Worm (Caenorhabditis elegans) whole organism, L1 larva: ENCODE results near the gene flp-32.

Source experiments
- C34B4.2 ChIP-seq: sonication (generic microtip); optimal IDR thresholded peaks from 2 replicates; lab custom pipeline; 2017; ENCODE audit warnings: mild to moderate bottlenecking, missing genetic modification characterization, missing compliant biosample characterization
- ceh-63 ChIP-seq: fragments of 200-800 bp; sonication (Bioruptor generic); optimal IDR thresholded peaks from 2 replicates; lab custom pipeline; 2018; ENCODE audit warnings: mild to moderate bottlenecking, missing genetic modification characterization, missing compliant biosample characterization
- dpl-1 ChIP-seq, 3 experiments: fragments of 150-350 bp in 2 of 3; sonication (generic microtip) in 1 of 3; optimal IDR thresholded peaks; 2 replicates each; lab custom pipeline; 2014 to 2017; ENCODE audit warnings: missing biosample characterization in 3 of 3, missing genetic modification characterization in 3 of 3, missing genetic modification reagents in 3 of 3
- efl-1 ChIP-seq, 4 experiments: fragments of 150-350 bp; optimal IDR thresholded peaks in 3 of 4; peaks in 1 of 4; 1 replicate in 1 of 4; 2 replicates in 3 of 4; lab custom pipeline; 2014; ENCODE audit warnings: missing biosample characterization in 2 of 4, missing genetic modification characterization in 2 of 4, missing genetic modification reagents in 2 of 4
- elt-2 ChIP-seq: sonication (generic microtip); optimal IDR thresholded peaks from 2 replicates; lab custom pipeline; 2016; ENCODE audit warnings: missing genetic modification characterization, mild to moderate bottlenecking, inconsistent platforms, missing compliant biosample characterization, missing genetic modification reagents
- fos-1 ChIP-seq: fragments of 150-350 bp; optimal IDR thresholded peaks from 2 replicates; lab custom pipeline; 2014; ENCODE audit warnings: missing biosample characterization, missing genetic modification characterization
- nhr-237 ChIP-seq: fragments of 150-350 bp; optimal IDR thresholded peaks from 2 replicates; lab custom pipeline; 2014; ENCODE audit warnings: missing biosample characterization, missing genetic modification characterization
- nhr-76 ChIP-seq: sonication (generic microtip); optimal IDR thresholded peaks from 2 replicates; lab custom pipeline; 2017; ENCODE audit warnings: missing biosample characterization, missing genetic modification characterization
- nhr-85 ChIP-seq: sonication (generic microtip); peaks from one replicate; lab custom pipeline; 2016; ENCODE audit warnings: missing genetic modification characterization, inconsistent platforms, missing compliant biosample characterization
- pqm-1 ChIP-seq: sonication (generic microtip); optimal IDR thresholded peaks from 3 replicates; lab custom pipeline; 2017; ENCODE audit warnings: missing biosample characterization, missing genetic modification characterization
- rnt-1 ChIP-seq: sonication (generic microtip); optimal IDR thresholded peaks from 2 replicates; lab custom pipeline; 2016; ENCODE audit warnings: mild to moderate bottlenecking, missing genetic modification characterization, moderate library complexity, missing compliant biosample characterization
- sox-4 ChIP-seq: sonication (generic microtip); optimal IDR thresholded peaks from 2 replicates; lab custom pipeline; 2016; ENCODE audit warnings: missing genetic modification characterization, missing compliant biosample characterization
- unc-62 ChIP-seq: fragments of 150-350 bp; optimal IDR thresholded peaks from 2 replicates; lab custom pipeline; 2014; ENCODE audit warnings: missing biosample characterization, missing genetic modification reagents, missing genetic modification characterization
- xbp-1 ChIP-seq: sonication (generic microtip); optimal IDR thresholded peaks from 2 replicates; lab custom pipeline; 2016; ENCODE audit warnings: missing genetic modification characterization, missing compliant biosample characterization

- no peak for TF ChIP-seq nhr-76
- no peak for TF ChIP-seq C34B4.2 (tag; lab: Kevin White, UChicago)
- no peak for TF ChIP-seq xbp-1 (tag; lab: Kevin White, UChicago)
- TF ChIP-seq pqm-1, result no peak
- no peak for TF ChIP-seq efl-1 (optimal IDR thresholded peaks at IDR 0.05; lab: Kevin White, UChicago)
- no peak for TF ChIP-seq efl-1 (GFP tag; optimal IDR thresholded peaks at IDR 0.05 in 1 of 2; lab: Kevin White, UChicago)
- TF ChIP-seq unc-62 (GFP tag; lab: Kevin White, UChicago), result no peak
- TF ChIP-seq nhr-85 (tag; lab: Kevin White, UChicago), result no peak
- TF ChIP-seq fos-1 (tag; lab: Kevin White, UChicago), result no peak
- no peak for TF ChIP-seq nhr-237 (tag; lab: Kevin White, UChicago)
- TF ChIP-seq dpl-1 (GFP tag; optimal IDR thresholded peaks at IDR 0.05; lab: Kevin White, UChicago), result no peak
- TF ChIP-seq sox-4 (tag; lab: Kevin White, UChicago), result no peak
- no peak for TF ChIP-seq ceh-63
- no peak for TF ChIP-seq rnt-1 (tag; lab: Kevin White, UChicago)
- TF ChIP-seq elt-2, result no peak
Measured at ce11 chrX:15433487-15433886, at the start of gene flp-32.
